ENCODE assay signal across 2 fruit fly cellular contexts in genomic region chr3L:548304-549198, dm6.
TF ChIP-seq lines count a peak whose summit lies in the region.

No protein-coding gene starts in this region.

TF ChIP-seq in whole organism, adult, 20 proteins besides CTCF, POLR2A, EP300 and RAD21 (continued from another document):
- TF ChIP-seq CG12768 (GFP tag; optimal IDR thresholded peaks at IDR 0.05; lab: Kevin White, UChicago), result peak; percentile 62

TF ChIP-seq in whole organism, embryonic, 481 proteins besides CTCF, POLR2A, EP300 and RAD21 (continued from another document and continues in another):
- TF ChIP-seq grau (tag; optimal IDR thresholded peaks at IDR 0.05; lab: Kevin White, UChicago) (peak; percentile 6), Hr51 (GFP tag; optimal IDR thresholded peaks at IDR 0.05; lab: Kevin White, UChicago) (no peak), Rfx (GFP tag; IDR thresholded peaks at IDR 0.05; lab: Robert Waterston, UW) (peak; percentile 46; the same call in 1 of the 2 replicates), CG7271 (tag; optimal IDR thresholded peaks at IDR 0.05; lab: Kevin White, UChicago) (no peak), Sox100B (GFP tag; optimal IDR thresholded peaks at IDR 0.05; lab: Kevin White, UChicago) (no peak), lola (GFP tag; optimal IDR thresholded peaks at IDR 0.05; lab: Kevin White, UChicago) (no peak), CG10959 (GFP tag; IDR thresholded peaks at IDR 0.05; lab: Robert Waterston, UW) (no peak), CG3281 (GFP tag; optimal IDR thresholded peaks at IDR 0.05; lab: Kevin White, UChicago) (peak; percentile 32), nom (GFP tag; optimal IDR thresholded peaks at IDR 0.05; lab: Kevin White, UChicago) (peak; percentile 23), ash1 (GFP tag; optimal IDR thresholded peaks at IDR 0.05; lab: Kevin White, UChicago) (peak; percentile 28), CG11723 (GFP tag; optimal IDR thresholded peaks at IDR 0.05; lab: Kevin White, UChicago) (no peak), CG10209 (GFP tag; optimal IDR thresholded peaks at IDR 0.05; lab: Kevin White, UChicago) (peak; percentile 10), chn (GFP tag; optimal IDR thresholded peaks at IDR 0.05; lab: Kevin White, UChicago) (no peak), CG34422 (GFP tag; IDR thresholded peaks at IDR 0.05; lab: Robert Waterston, UW) (no peak), CG13624 (GFP tag; optimal IDR thresholded peaks at IDR 0.05; lab: Kevin White, UChicago) (peak; percentile 84), hbn (GFP tag; IDR thresholded peaks at IDR 0.05; lab: Robert Waterston, UW; ENCODE audit: partially characterized antibody) (no peak), trh (GFP tag; optimal IDR thresholded peaks at IDR 0.05; lab: Kevin White, UChicago) (no peak), E2f2 (GFP tag; IDR thresholded peaks at IDR 0.05; lab: Robert Waterston, UW) (no peak), al (GFP tag; IDR thresholded peaks at IDR 0.05; lab: Robert Waterston, UW) (no peak), CG10543 (GFP tag; optimal IDR thresholded peaks at IDR 0.05; lab: Kevin White, UChicago) (peak; percentile 64), CrebB (tag; optimal IDR thresholded peaks at IDR 0.05; lab: Kevin White, UChicago) (no peak), Med (GFP tag; lab: Kevin White, UChicago) (peak; percentile 77), dysf (GFP tag; IDR thresholded peaks at IDR 0.05; lab: Robert Waterston, UW) (no peak), MTF-1 (GFP tag; optimal IDR thresholded peaks at IDR 0.05; lab: Kevin White, UChicago; ENCODE audit: borderline replicate concordance) (no peak), CG7928 (GFP tag; optimal IDR thresholded peaks at IDR 0.05; lab: Kevin White, UChicago) (no peak), PHDP (tag; optimal IDR thresholded peaks at IDR 0.05; lab: Kevin White, UChicago) (peak; percentile 22), Bgb (GFP tag; IDR thresholded peaks at IDR 0.05; lab: Robert Waterston, UW; ENCODE audit: partially characterized antibody) (no peak; the same call in 1 of the 2 replicates), tx (GFP tag; optimal IDR thresholded peaks at IDR 0.05; lab: Kevin White, UChicago) (no peak), ab (GFP tag; optimal IDR thresholded peaks at IDR 0.05; lab: Kevin White, UChicago) (no peak), Pdp1 (GFP tag; optimal IDR thresholded peaks at IDR 0.05; lab: Kevin White, UChicago) (peak in 1 of 2 experiments; percentile 50), CG34376 (GFP tag; optimal IDR thresholded peaks at IDR 0.05; lab: Kevin White, UChicago) (peak; percentile 92), Hmr (GFP tag; optimal IDR thresholded peaks at IDR 0.05; lab: Kevin White, UChicago) (peak; percentile 69), CG4404 (GFP tag; IDR thresholded peaks at IDR 0.05; lab: Robert Waterston, UW) (no peak), NFAT (GFP tag; IDR thresholded peaks at IDR 0.05; lab: Robert Waterston, UW) (peak; percentile 43; the same call in 1 of the 2 replicates), eve (GFP tag; optimal IDR thresholded peaks at IDR 0.05; lab: Kevin White, UChicago) (peak in 1 of 2 experiments; percentile 23), pfk (GFP tag; optimal IDR thresholded peaks at IDR 0.05; lab: Kevin White, UChicago) (peak; percentile 15), CG11093 (GFP tag; IDR thresholded peaks at IDR 0.05; lab: Robert Waterston, UW) (no peak), CG13123 (GFP tag; optimal IDR thresholded peaks at IDR 0.05; lab: Kevin White, UChicago) (no peak), CG17385 (GFP tag; optimal IDR thresholded peaks at IDR 0.05; lab: Kevin White, UChicago) (peak; percentile 55), nau (GFP tag; optimal IDR thresholded peaks at IDR 0.05; lab: Kevin White, UChicago) (no peak), sens (GFP tag; lab: Kevin White, UChicago) (peak; percentile 73), CG9727 (GFP tag; optimal IDR thresholded peaks at IDR 0.05; lab: Kevin White, UChicago) (no peak), fd102C (GFP tag; optimal IDR thresholded peaks at IDR 0.05; lab: Kevin White, UChicago) (no peak), Dll (GFP tag; IDR thresholded peaks at IDR 0.05; lab: Robert Waterston, UW; ENCODE audit: partially characterized antibody) (peak; percentile 42; the same call in 1 of the 4 replicates), CG12769 (tag; optimal IDR thresholded peaks at IDR 0.05; lab: Kevin White, UChicago) (peak; percentile 11), Neu2 (GFP tag; optimal IDR thresholded peaks at IDR 0.05; lab: Kevin White, UChicago; ENCODE audit: borderline replicate concordance) (no peak), CG14050 (GFP tag; IDR thresholded peaks at IDR 0.05; lab: Robert Waterston, UW) (no peak), abd-A (tag; optimal IDR thresholded peaks at IDR 0.05; lab: Kevin White, UChicago) (peak; percentile 28), esg (GFP tag; conservative IDR thresholded peaks at IDR 0.05; lab: Robert Waterston, UW) (no peak), CG4360 (GFP tag; IDR thresholded peaks at IDR 0.05; lab: Robert Waterston, UW) (no peak), scrt (GFP tag; optimal IDR thresholded peaks at IDR 0.05; lab: Kevin White, UChicago) (peak; percentile 32), CG9609 (GFP tag; optimal IDR thresholded peaks at IDR 0.05; lab: Kevin White, UChicago) (no peak), Nf-YB (GFP tag; optimal IDR thresholded peaks at IDR 0.05; lab: Kevin White, UChicago) (no peak), az2 (GFP tag; optimal IDR thresholded peaks at IDR 0.05; lab: Kevin White, UChicago) (no peak), CG3726 (GFP tag; IDR thresholded peaks at IDR 0.05; lab: Robert Waterston, UW) (0 out of 3 replicates have a peak, but pooled peaks have one; percentile 47), zfh2 (GFP tag; optimal IDR thresholded peaks at IDR 0.05; lab: Kevin White, UChicago) (no peak), Sry-β (GFP tag; optimal IDR thresholded peaks at IDR 0.05; lab: Kevin White, UChicago) (no peak), lilli (GFP tag; optimal IDR thresholded peaks at IDR 0.05; lab: Kevin White, UChicago) (no peak), Rx (GFP tag; IDR thresholded peaks at IDR 0.05; lab: Robert Waterston, UW) (no peak), CG32532 (GFP tag; IDR thresholded peaks at IDR 0.05; lab: Robert Waterston, UW) (peak; percentile 39), klu (GFP tag; IDR thresholded peaks at IDR 0.05; lab: Robert Waterston, UW) (no peak), CG2199 (GFP tag; IDR thresholded peaks at IDR 0.05; lab: Robert Waterston, UW) (peak; percentile 27; the same call in 1 of the 3 replicates), gsb (GFP tag; IDR thresholded peaks at IDR 0.05; lab: Robert Waterston, UW) (no peak), CG1603 (tag; optimal IDR thresholded peaks at IDR 0.05; lab: Kevin White, UChicago) (no peak), Poxn (GFP tag; IDR thresholded peaks at IDR 0.05; lab: Robert Waterston, UW) (no peak), CG4328 (GFP tag; optimal IDR thresholded peaks at IDR 0.05; lab: Kevin White, UChicago) (peak; percentile 7), corto (GFP tag; optimal IDR thresholded peaks at IDR 0.05; lab: Kevin White, UChicago) (peak; percentile 18), ATbp (GFP tag; optimal IDR thresholded peaks at IDR 0.05; lab: Kevin White, UChicago) (no peak), crc (GFP tag; optimal IDR thresholded peaks at IDR 0.05; lab: Kevin White, UChicago) (no peak), Hr78 (GFP tag; optimal IDR thresholded peaks at IDR 0.05; lab: Kevin White, UChicago) (no peak), HLH4C (GFP tag; IDR thresholded peaks at IDR 0.05; lab: Robert Waterston, UW; ENCODE audit: partially characterized antibody) (peak; percentile 50; the same call in 2 of the 3 replicates), CG16779 (GFP tag; IDR thresholded peaks at IDR 0.05; lab: Robert Waterston, UW) (0 out of 2 replicates have a peak, but pooled peaks have one; percentile 24), zen (tag; optimal IDR thresholded peaks at IDR 0.05; lab: Kevin White, UChicago) (no peak), Oaz (GFP tag; IDR thresholded peaks at IDR 0.05; lab: Robert Waterston, UW) (no peak), dmrt99B (tag; optimal IDR thresholded peaks at IDR 0.05; lab: Kevin White, UChicago) (no peak), Ets97D (GFP tag; optimal IDR thresholded peaks at IDR 0.05; lab: Kevin White, UChicago) (no peak), peb (GFP tag; IDR thresholded peaks at IDR 0.05; lab: Robert Waterston, UW) (no peak), BtbVII (GFP tag; optimal IDR thresholded peaks at IDR 0.05; lab: Kevin White, UChicago) (peak; percentile 60), nerfin-2 (GFP tag; IDR thresholded peaks at IDR 0.05; lab: Robert Waterston, UW; ENCODE audit: partially characterized antibody) (0 out of 2 replicates have a peak, but pooled peaks have one; percentile 39), CG16863 (GFP tag; optimal IDR thresholded peaks at IDR 0.05; lab: Kevin White, UChicago) (no peak), bcd (GFP tag; optimal IDR thresholded peaks at IDR 0.05; lab: Kevin White, UChicago) (no peak), CG12104 (GFP tag; optimal IDR thresholded peaks at IDR 0.05; lab: Kevin White, UChicago) (no peak), Fer1 (GFP tag; optimal IDR thresholded peaks at IDR 0.05; lab: Kevin White, UChicago) (peak; percentile 38), Max (GFP tag; optimal IDR thresholded peaks at IDR 0.05; lab: Kevin White, UChicago) (no peak), CG33213 (GFP tag; optimal IDR thresholded peaks at IDR 0.05; lab: Kevin White, UChicago) (no peak), Bdp1 (GFP tag; optimal IDR thresholded peaks at IDR 0.05; lab: Kevin White, UChicago) (no peak), prd (optimal IDR thresholded peaks at IDR 0.05; lab: Kevin White, UChicago) (no peak), prd (GFP tag; IDR thresholded peaks at IDR 0.05; lab: Robert Waterston, UW) (no peak), z (GFP tag; IDR thresholded peaks at IDR 0.05; lab: Robert Waterston, UW) (no peak), CG10267 (tag; optimal IDR thresholded peaks at IDR 0.05; lab: Kevin White, UChicago) (no peak), Dp (GFP tag; optimal IDR thresholded peaks at IDR 0.05; lab: Kevin White, UChicago) (no peak), amos (GFP tag; IDR thresholded peaks at IDR 0.05; lab: Robert Waterston, UW; ENCODE audit: partially characterized antibody) (0 out of 2 replicates have a peak, but pooled peaks have one; percentile 17), Antp (GFP tag; optimal IDR thresholded peaks at IDR 0.05; lab: Kevin White, UChicago) (no peak), schlank (tag; optimal IDR thresholded peaks at IDR 0.05; lab: Kevin White, UChicago) (peak; percentile 51), hth (optimal IDR thresholded peaks at IDR 0.05; lab: Kevin White, UChicago) (no peak), Trl (optimal IDR thresholded peaks at IDR 0.05; lab: Kevin White, UChicago) (no peak), Trl (GFP tag; optimal IDR thresholded peaks at IDR 0.05; lab: Kevin White, UChicago) (no peak), crp (GFP tag; optimal IDR thresholded peaks at IDR 0.05; lab: Kevin White, UChicago) (no peak), CG2120 (GFP tag; optimal IDR thresholded peaks at IDR 0.05; lab: Kevin White, UChicago) (peak; percentile 28), CG11560 (tag; IDR thresholded peaks at IDR 0.05; lab: Robert Waterston, UW) (no peak), Dad (GFP tag; optimal IDR thresholded peaks at IDR 0.05; lab: Kevin White, UChicago) (no peak), Stat92E (GFP tag; optimal IDR thresholded peaks at IDR 0.05; lab: Kevin White, UChicago) (no peak), CG14014 (GFP tag; IDR thresholded peaks at IDR 0.05; lab: Robert Waterston, UW) (no peak), CG4730 (GFP tag; IDR thresholded peaks at IDR 0.05; lab: Robert Waterston, UW) (no peak), fd3F (GFP tag; optimal IDR thresholded peaks at IDR 0.05; lab: Kevin White, UChicago) (no peak), CG7786 (GFP tag; optimal IDR thresholded peaks at IDR 0.05; lab: Kevin White, UChicago) (no peak), kah (GFP tag; optimal IDR thresholded peaks at IDR 0.05; lab: Kevin White, UChicago) (no peak), ERR (GFP tag; optimal IDR thresholded peaks at IDR 0.05; lab: Kevin White, UChicago) (no peak), gcm2 (GFP tag; optimal IDR thresholded peaks at IDR 0.05; lab: Kevin White, UChicago) (no peak), seq (GFP tag; IDR thresholded peaks at IDR 0.05; lab: Robert Waterston, UW) (peak; percentile 22; the same call in 1 of the 2 replicates), Meics (GFP tag; optimal IDR thresholded peaks at IDR 0.05; lab: Kevin White, UChicago) (peak; percentile 37), C15 (GFP tag; IDR thresholded peaks at IDR 0.05; lab: Robert Waterston, UW) (no peak), HLHmδ (GFP tag; optimal IDR thresholded peaks at IDR 0.05; lab: Kevin White, UChicago) (no peak), tup (GFP tag; optimal IDR thresholded peaks at IDR 0.05; lab: Kevin White, UChicago) (no peak), lbe (GFP tag; optimal IDR thresholded peaks at IDR 0.05; lab: Kevin White, UChicago) (peak; percentile 63), caup (GFP tag; optimal IDR thresholded peaks at IDR 0.05; lab: Kevin White, UChicago; ENCODE audit: severe bottlenecking) (peak; percentile 12), CG11504 (tag; optimal IDR thresholded peaks at IDR 0.05; lab: Kevin White, UChicago) (no peak), Dfd (GFP tag; optimal IDR thresholded peaks at IDR 0.05; lab: Kevin White, UChicago) (no peak), CG17359 (tag; optimal IDR thresholded peaks at IDR 0.05; lab: Kevin White, UChicago) (peak; percentile 4), trem (tag; optimal IDR thresholded peaks at IDR 0.05; lab: Kevin White, UChicago) (no peak), sd (tag; optimal IDR thresholded peaks at IDR 0.05; lab: Kevin White, UChicago) (peak; percentile 96), ap (GFP tag; IDR thresholded peaks at IDR 0.05; lab: Robert Waterston, UW) (no peak), lab (GFP tag; optimal IDR thresholded peaks at IDR 0.05; lab: Kevin White, UChicago) (peak; percentile 58), CG13287 (GFP tag; IDR thresholded peaks at IDR 0.05; lab: Robert Waterston, UW; ENCODE audit: partially characterized antibody) (no peak), Nf-YA (GFP tag; IDR thresholded peaks at IDR 0.05; lab: Robert Waterston, UW) (0 out of 2 replicates have a peak, but pooled peaks have one; percentile 11), Adf1 (GFP tag; IDR thresholded peaks at IDR 0.05; lab: Robert Waterston, UW) (no peak; the same call in 1 of the 2 replicates), Sry-δ (GFP tag; optimal IDR thresholded peaks at IDR 0.05; lab: Kevin White, UChicago) (no peak), CG30431 (GFP tag; optimal IDR thresholded peaks at IDR 0.05; lab: Kevin White, UChicago) (no peak), Atf6 (GFP tag; IDR thresholded peaks at IDR 0.05; lab: Robert Waterston, UW) (no peak; the same call in 1 of the 2 replicates), Usf (GFP tag; optimal IDR thresholded peaks at IDR 0.05; lab: Kevin White, UChicago) (no peak), slbo (GFP tag; IDR thresholded peaks at IDR 0.05; lab: Robert Waterston, UW) (0 out of 2 replicates have a peak, but pooled peaks have one; percentile 6), sna (GFP tag; IDR thresholded peaks at IDR 0.05; lab: Robert Waterston, UW; ENCODE audit: partially characterized antibody) (peak; percentile 25)
